Fruit fly (Drosophila melanogaster): ENCODE measurements around the gene mib2.
A peak's percentile ranks its signal among the peaks of the same experiment; 100 is the strongest.

mib2 gene

DNA sequence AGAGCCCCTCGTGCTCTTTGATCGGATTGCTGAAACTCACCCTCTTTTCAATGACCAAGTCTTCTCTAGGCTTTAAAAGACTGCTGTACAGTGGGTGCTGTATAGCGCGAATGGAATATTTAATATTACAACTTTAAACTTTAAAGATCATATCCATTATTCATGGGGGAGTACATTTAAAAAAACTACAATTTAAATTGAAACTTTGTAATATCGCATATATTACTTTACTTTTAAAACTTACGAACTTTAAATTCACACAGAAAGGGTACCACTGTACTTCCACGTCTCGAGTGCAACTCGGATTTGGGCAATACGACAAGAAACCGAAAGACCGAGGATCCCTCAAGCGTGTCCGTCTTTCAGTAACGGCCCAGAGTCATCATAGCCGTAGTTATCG is 24.7 kb downstream of the mib2 start, which contains the start of gene Phlpp:
Phlpp (plus strand) TSS at position 214 of the 400 bp plus-strand sequence.
- TF ChIP-seq Snoo (tag; optimal IDR thresholded peaks at IDR 0.05) (no peak), Pif1B (GFP tag; optimal IDR thresholded peaks at IDR 0.05) (no peak), CG14655 (GFP tag; optimal IDR thresholded peaks at IDR 0.05) (no peak), EcR (GFP tag; optimal IDR thresholded peaks at IDR 0.05) (no peak), CG8301 (tag; optimal IDR thresholded peaks at IDR 0.05) (no peak), CG32121 (GFP tag; IDR thresholded peaks at IDR 0.05) (peak; percentile 69), CG13204 (GFP tag; optimal IDR thresholded peaks at IDR 0.05) (no peak), CG4496 (GFP tag; IDR thresholded peaks at IDR 0.05) (peak; percentile 38; the same call in 1 of the 3 replicates), CG34367 (tag; optimal IDR thresholded peaks at IDR 0.05) (peak; percentile 1), Ets98B (GFP tag; IDR thresholded peaks at IDR 0.05) (peak; percentile 69), Pif1A (GFP tag; optimal IDR thresholded peaks at IDR 0.05) (no peak), CG8159 (tag; optimal IDR thresholded peaks at IDR 0.05) (peak; percentile 53), CG9948 (tag; optimal IDR thresholded peaks at IDR 0.05) (peak; percentile 40), CG12605 (GFP tag; IDR thresholded peaks at IDR 0.05) (no peak), CG17806 (tag; optimal IDR thresholded peaks at IDR 0.05) (peak; percentile 50), rn (GFP tag; IDR thresholded peaks at IDR 0.05) (no peak), CG10348 (GFP tag; IDR thresholded peaks at IDR 0.05) (no peak), fd96Ca (GFP tag; IDR thresholded peaks at IDR 0.05) (0 out of 3 replicates have a peak, but pooled peaks have one; percentile 5)

dm6 chr2L:19063090-19063692 is 28.9 kb downstream of the mib2 start, which contains the start of gene Dus4:
Dus4 (plus strand) TSS chr2L:19063295.
- TF ChIP-seq fd96Ca (GFP tag; IDR thresholded peaks at IDR 0.05) (no peak), CG14655 (GFP tag; optimal IDR thresholded peaks at IDR 0.05) (no peak), D1 (tag; optimal IDR thresholded peaks at IDR 0.05) (no peak), CG10348 (GFP tag; IDR thresholded peaks at IDR 0.05) (no peak), CG12605 (GFP tag; IDR thresholded peaks at IDR 0.05) (no peak)

dm6 chr2L:19064706-19065105 is 30.5 kb downstream of the mib2 start, which contains the start of gene CG17343:
CG17343 (plus strand) TSS chr2L:19064929.
- TF ChIP-seq Pif1A (GFP tag; optimal IDR thresholded peaks at IDR 0.05) (no peak), CG4496 (GFP tag; IDR thresholded peaks at IDR 0.05) (no peak), CG32121 (GFP tag; IDR thresholded peaks at IDR 0.05) (no peak), CG12605 (GFP tag; IDR thresholded peaks at IDR 0.05) (no peak), CG13204 (GFP tag; optimal IDR thresholded peaks at IDR 0.05) (no peak)

- TF ChIP-seq CG13204 (GFP tag; optimal IDR thresholded peaks at IDR 0.05) (no peak), Pif1A (GFP tag; optimal IDR thresholded peaks at IDR 0.05) (no peak)
Observed at dm6 chr2L:19068393-19068792, 34.1 kb downstream of the mib2 start.

DNA sequence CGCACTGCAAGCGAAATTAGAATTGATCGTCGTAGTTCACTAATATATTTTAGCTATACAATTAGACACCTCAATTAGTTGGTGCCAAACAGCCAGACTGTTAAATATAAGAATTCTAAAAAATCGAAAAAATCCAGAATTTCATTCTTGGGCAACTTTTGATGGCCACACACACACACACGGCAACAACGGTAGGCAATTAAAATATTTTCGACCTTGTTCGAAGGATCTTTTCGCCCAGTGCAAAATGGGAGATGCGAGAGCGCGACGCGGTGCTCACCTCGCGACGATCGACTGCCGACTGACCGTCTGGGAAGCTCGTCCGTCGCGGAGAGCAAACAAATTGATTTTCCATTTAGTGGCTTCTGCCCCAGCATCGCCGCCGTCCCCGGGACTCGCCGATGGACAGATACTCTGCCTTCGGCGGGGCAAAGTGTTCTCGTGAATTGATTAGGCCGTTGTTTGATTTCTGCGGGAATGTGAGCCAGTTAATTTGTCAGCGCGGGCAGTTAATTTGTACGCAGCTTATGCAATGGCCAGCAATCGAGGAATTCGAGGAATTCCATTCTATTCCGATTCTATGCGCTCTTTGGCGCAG is 35.4 kb downstream of the mib2 start, which contains the start of gene CG10702:
CG10702 (minus strand) TSS at position 304 of the 598 bp plus-strand sequence.
- TF ChIP-seq CG9948 (tag; optimal IDR thresholded peaks at IDR 0.05) (no peak), CG15710 (tag; optimal IDR thresholded peaks at IDR 0.05) (no peak), fd96Ca (GFP tag; IDR thresholded peaks at IDR 0.05) (peak; percentile 64; the same call in 2 of the 3 replicates)

dm6 chr2L:19071713-19072112 is 37.5 kb downstream of the mib2 start:
- TF ChIP-seq CG34367 (tag; optimal IDR thresholded peaks at IDR 0.05) (no peak), CG8159 (tag; optimal IDR thresholded peaks at IDR 0.05) (no peak), Pif1B (GFP tag; optimal IDR thresholded peaks at IDR 0.05) (no peak)

dm6 chr2L:19074099-19074828 is 40.0 kb downstream of the mib2 start, which contains the start of gene CG17572:
CG17572 (minus strand) TSS chr2L:19074149.
- TF ChIP-seq CG10348 (GFP tag; IDR thresholded peaks at IDR 0.05) (no peak), rn (GFP tag; IDR thresholded peaks at IDR 0.05) (no peak), D1 (tag; optimal IDR thresholded peaks at IDR 0.05) (no peak)

DNA sequence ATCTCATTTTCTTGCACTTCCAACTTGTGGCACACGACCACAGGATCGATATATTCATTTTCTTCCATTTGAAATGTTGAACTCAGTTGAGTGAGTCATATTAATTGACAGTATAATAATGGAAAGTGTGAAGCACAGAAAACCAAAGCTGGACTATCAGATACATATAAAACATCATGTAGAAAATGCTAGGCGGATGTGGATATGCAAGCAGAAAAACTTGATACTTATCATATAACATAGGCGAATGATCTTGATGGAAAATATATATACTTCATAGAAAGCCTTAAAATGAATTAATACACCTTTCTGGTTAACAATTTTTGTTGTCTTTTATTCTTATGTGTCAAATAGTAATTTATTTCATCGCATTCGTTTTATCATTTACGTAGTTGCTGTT is 44.7 kb downstream of the mib2 start, which contains the start of gene CG10700:
CG10700 (minus strand) TSS at position 101 of the 400 bp plus-strand sequence.
- TF ChIP-seq gl (tag; optimal IDR thresholded peaks at IDR 0.05) = no peak
